Fruit fly (Drosophila melanogaster) whole organism, prepupa: Measurements from ENCODE around the gene CG43163.

Experiments
- Blimp-1 ChIP-seq: fragments of 200-800 bp; sonication (Bioruptor generic); optimal IDR thresholded peaks from 3 replicates; lab custom pipeline; 2017; ENCODE audit warnings: missing biosample characterization, missing genetic modification characterization, mild to moderate bottlenecking, moderate library complexity, missing genetic modification reagents
- CG10631 ChIP-seq: fragments of 200-800 bp; sonication (Bioruptor generic); optimal IDR thresholded peaks from 2 replicates; lab custom pipeline; 2016; ENCODE audit warnings: missing biosample characterization, missing genetic modification characterization
- CG10669 ChIP-seq: fragments of 200-800 bp; sonication (Bioruptor generic); optimal IDR thresholded peaks from 3 replicates; lab custom pipeline; 2018; ENCODE audit warnings: missing biosample characterization, mild to moderate bottlenecking, missing genetic modification characterization, moderate library complexity
- CG11762 ChIP-seq: fragments of 200-800 bp; sonication (Bioruptor generic); optimal IDR thresholded peaks from 3 replicates; lab custom pipeline; 2016; ENCODE audit warnings: missing biosample characterization, missing genetic modification characterization; ENCODE audit not compliant: insufficient read depth
- CG11902 ChIP-seq: fragments of 200-800 bp; sonication (Bioruptor generic); optimal IDR thresholded peaks from 3 replicates; lab custom pipeline; 2016; ENCODE audit warnings: missing biosample characterization, missing genetic modification characterization
- CG15336 ChIP-seq: fragments of 200-800 bp; sonication (Bioruptor generic); IDR thresholded peaks from 2 replicates; pipeline ENCODE4 v1.3.6; 2022; ENCODE audit warnings: missing biosample characterization, missing genetic modification characterization
- CG1621 ChIP-seq: fragments of 200-800 bp; sonication (Bioruptor generic); optimal IDR thresholded peaks from 3 replicates; lab custom pipeline; 2018; ENCODE audit warnings: missing biosample characterization, mild to moderate bottlenecking, missing genetic modification characterization
- CG16779 ChIP-seq: fragments of 200-800 bp; sonication (Bioruptor generic); optimal IDR thresholded peaks from 3 replicates; lab custom pipeline; 2017; ENCODE audit warnings: missing biosample characterization, mild to moderate bottlenecking, missing genetic modification characterization
- CG3032 ChIP-seq: fragments of 200-800 bp; optimal IDR thresholded peaks from 2 replicates; lab custom pipeline; 2019; ENCODE audit warnings: missing biosample characterization, mild to moderate bottlenecking, missing genetic modification characterization, moderate library complexity
- CG31627 ChIP-seq: fragments of 200-800 bp; sonication (Bioruptor generic); optimal IDR thresholded peaks from 3 replicates; lab custom pipeline; 2016; ENCODE audit warnings: missing biosample characterization, missing genetic modification characterization
- CG32006 ChIP-seq: fragments of 200-800 bp; sonication (Bioruptor generic); optimal IDR thresholded peaks from 3 replicates; lab custom pipeline; 2017; ENCODE audit warnings: missing biosample characterization, mild to moderate bottlenecking, missing genetic modification characterization
- CG34406 ChIP-seq: fragments of 200-800 bp; sonication (Bioruptor generic); optimal IDR thresholded peaks from 3 replicates; lab custom pipeline; 2016; ENCODE audit warnings: missing biosample characterization, missing genetic modification characterization
- CG3919 ChIP-seq: fragments of 200-800 bp; sonication (Bioruptor generic); optimal IDR thresholded peaks from 3 replicates; lab custom pipeline; 2016; ENCODE audit warnings: missing biosample characterization, missing genetic modification characterization
- CG4318 ChIP-seq: fragments of 200-800 bp; sonication (Bioruptor generic); optimal IDR thresholded peaks from 3 replicates; lab custom pipeline; 2017; ENCODE audit warnings: missing biosample characterization, mild to moderate bottlenecking, missing genetic modification characterization
- CG6163 ChIP-seq: fragments of 200-800 bp; sonication (Bioruptor generic); IDR thresholded peaks from 3 replicates; pipeline ENCODE4 v1.3.6; 2022; ENCODE audit warnings: missing biosample characterization, missing genetic modification characterization
- CG6276 ChIP-seq: fragments of 200-800 bp; sonication (Bioruptor generic); optimal IDR thresholded peaks from 2 replicates; lab custom pipeline; 2017; ENCODE audit warnings: missing biosample characterization, mild to moderate bottlenecking, missing genetic modification characterization
- CG6808 ChIP-seq: fragments of 200-800 bp; sonication (Bioruptor generic); optimal IDR thresholded peaks from 3 replicates; lab custom pipeline; 2017; ENCODE audit warnings: missing biosample characterization, missing genetic modification characterization, mild to moderate bottlenecking, moderate library complexity, missing genetic modification reagents
- CG6854 ChIP-seq: fragments of 200-800 bp; sonication (Bioruptor generic); optimal IDR thresholded peaks from 2 replicates; lab custom pipeline; 2017; ENCODE audit warnings: missing biosample characterization, mild to moderate bottlenecking, missing genetic modification characterization
- CG7368 ChIP-seq: fragments of 200-800 bp; sonication (Bioruptor generic); optimal IDR thresholded peaks from 3 replicates; lab custom pipeline; 2016; ENCODE audit warnings: missing biosample characterization, missing genetic modification characterization
- CG8119 ChIP-seq: fragments of 200-800 bp; sonication (Bioruptor generic); IDR thresholded peaks from 3 replicates; pipeline ENCODE4 v1.3.6; 2022; ENCODE audit warnings: missing biosample characterization, missing genetic modification characterization
- CG8319 ChIP-seq: fragments of 200-800 bp; sonication (Bioruptor generic); optimal IDR thresholded peaks from 3 replicates; lab custom pipeline; 2016; ENCODE audit warnings: missing biosample characterization, missing genetic modification characterization
- CG8632 ChIP-seq: fragments of 200-800 bp; sonication (Bioruptor generic); optimal IDR thresholded peaks from 3 replicates; lab custom pipeline; 2016; ENCODE audit warnings: missing biosample characterization, missing genetic modification characterization
- Eip75B ChIP-seq: fragments of 200-800 bp; sonication (Bioruptor generic); optimal IDR thresholded peaks from 3 replicates; lab custom pipeline; 2016; ENCODE audit warnings: missing biosample characterization, missing genetic modification characterization
- Eip78C ChIP-seq: fragments of 200-800 bp; sonication (Bioruptor generic); peaks from one replicate; lab custom pipeline; 2016; ENCODE audit warnings: missing biosample characterization, missing genetic modification characterization
- Ets21C ChIP-seq: fragments of 200-800 bp; sonication (Bioruptor generic); optimal IDR thresholded peaks from 3 replicates; lab custom pipeline; 2016; ENCODE audit warnings: missing biosample characterization, missing genetic modification characterization
- Ets96B ChIP-seq: fragments of 200-800 bp; optimal IDR thresholded peaks from 2 replicates; lab custom pipeline; 2019; ENCODE audit warnings: missing biosample characterization, mild to moderate bottlenecking, missing genetic modification characterization, moderate library complexity
- Gug ChIP-seq: fragments of 200-800 bp; sonication (Bioruptor generic); IDR thresholded peaks from 2 replicates; pipeline ENCODE4 v1.3.6; 2022; ENCODE audit warnings: missing biosample characterization, missing genetic modification characterization
- Hr39 ChIP-seq: fragments of 200-800 bp; sonication (Bioruptor generic); optimal IDR thresholded peaks from 2 replicates; lab custom pipeline; 2016; ENCODE audit warnings: missing biosample characterization, missing genetic modification characterization
- Hr4 ChIP-seq: fragments of 200-800 bp; sonication (Bioruptor generic); optimal IDR thresholded peaks from 3 replicates; lab custom pipeline; 2016; ENCODE audit warnings: missing biosample characterization, missing genetic modification characterization
- Lpt ChIP-seq: fragments of 200-800 bp; sonication (Bioruptor generic); optimal IDR thresholded peaks from 3 replicates; lab custom pipeline; 2016; ENCODE audit warnings: missing biosample characterization, missing genetic modification characterization
- Met ChIP-seq: fragments of 200-800 bp; sonication (Bioruptor generic); optimal IDR thresholded peaks from 3 replicates; lab custom pipeline; 2016; ENCODE audit warnings: missing biosample characterization, missing genetic modification characterization
- OdsH ChIP-seq: fragments of 200-800 bp; sonication (Bioruptor generic); optimal IDR thresholded peaks from 3 replicates; lab custom pipeline; 2016; ENCODE audit warnings: missing biosample characterization, missing genetic modification characterization
- Smox ChIP-seq: fragments of 200-800 bp; sonication (Bioruptor generic); optimal IDR thresholded peaks from 3 replicates; lab custom pipeline; 2016; ENCODE audit warnings: missing biosample characterization, missing genetic modification characterization
- Sox14 ChIP-seq: fragments of 200-800 bp; sonication (Bioruptor generic); optimal IDR thresholded peaks from 3 replicates; lab custom pipeline; 2016; ENCODE audit warnings: missing biosample characterization, missing genetic modification characterization
- achi ChIP-seq: fragments of 200-800 bp; sonication (Bioruptor generic); optimal IDR thresholded peaks from 3 replicates; lab custom pipeline; 2016; ENCODE audit warnings: missing biosample characterization, missing genetic modification characterization
- acj6 ChIP-seq: fragments of 200-800 bp; sonication (Bioruptor generic); optimal IDR thresholded peaks from 3 replicates; lab custom pipeline; 2016; ENCODE audit warnings: missing biosample characterization, missing genetic modification characterization
- cyc ChIP-seq: fragments of 200-800 bp; sonication (Bioruptor generic); optimal IDR thresholded peaks from 3 replicates; lab custom pipeline; 2016; ENCODE audit warnings: missing biosample characterization, missing genetic modification characterization
- dac ChIP-seq: fragments of 200-800 bp; sonication (Bioruptor generic); optimal IDR thresholded peaks from 2 replicates; lab custom pipeline; 2017; ENCODE audit warnings: missing biosample characterization, mild to moderate bottlenecking, missing genetic modification characterization
- dsx ChIP-seq: fragments of 200-800 bp; optimal IDR thresholded peaks from 3 replicates; lab custom pipeline; 2019; ENCODE audit warnings: missing biosample characterization, mild to moderate bottlenecking, missing genetic modification characterization, moderate library complexity; ENCODE audit not compliant: poor library complexity, severe bottlenecking
- esn ChIP-seq: fragments of 200-800 bp; sonication (Bioruptor generic); optimal IDR thresholded peaks from 2 replicates; lab custom pipeline; 2016; ENCODE audit warnings: missing biosample characterization, mild to moderate bottlenecking, missing genetic modification characterization, moderate library complexity
- fd59A ChIP-seq: fragments of 200-800 bp; sonication (Bioruptor generic); optimal IDR thresholded peaks from 2 replicates; lab custom pipeline; 2017; ENCODE audit warnings: missing biosample characterization, mild to moderate bottlenecking, missing genetic modification characterization, missing genetic modification reagents
- fkh ChIP-seq: fragments of 200-800 bp; sonication (Bioruptor generic); optimal IDR thresholded peaks from 3 replicates; lab custom pipeline; 2017; ENCODE audit warnings: missing biosample characterization, mild to moderate bottlenecking, missing genetic modification characterization, moderate library complexity
- lz ChIP-seq: fragments of 200-800 bp; sonication (Bioruptor generic); optimal IDR thresholded peaks from 3 replicates; lab custom pipeline; 2016; ENCODE audit warnings: missing biosample characterization, missing genetic modification characterization
- net ChIP-seq: fragments of 200-800 bp; sonication (Bioruptor generic); optimal IDR thresholded peaks from 3 replicates; lab custom pipeline; 2016; ENCODE audit warnings: missing biosample characterization, missing genetic modification characterization
- pdm3 ChIP-seq: fragments of 200-800 bp; sonication (Bioruptor generic); optimal IDR thresholded peaks from 3 replicates; lab custom pipeline; 2016; ENCODE audit warnings: missing biosample characterization, missing genetic modification characterization
- salr ChIP-seq, 2 experiments: fragments of 200-800 bp; sonication (Bioruptor generic); optimal IDR thresholded peaks; 3 replicates each; lab custom pipeline; 2016 to 2018; ENCODE audit warnings: missing biosample characterization in 2 of 2, missing genetic modification characterization in 2 of 2, mild to moderate bottlenecking in 1 of 2
- spab ChIP-seq: fragments of 200-800 bp; sonication (Bioruptor generic); optimal IDR thresholded peaks from 2 replicates; lab custom pipeline; 2017; ENCODE audit warnings: missing biosample characterization, mild to moderate bottlenecking, missing genetic modification characterization, missing genetic modification reagents
- ss ChIP-seq, 2 experiments: fragments of 200-800 bp; sonication (Bioruptor generic); optimal IDR thresholded peaks; 2 replicates in 1 of 2; 3 replicates in 1 of 2; lab custom pipeline; 2017 to 2018; ENCODE audit warnings: mild to moderate bottlenecking in 2 of 2, missing biosample characterization in 2 of 2, missing genetic modification characterization in 2 of 2, moderate library complexity in 1 of 2
- svp ChIP-seq: fragments of 200-800 bp; sonication (Bioruptor generic); peaks from one replicate; lab custom pipeline; 2016; ENCODE audit warnings: missing biosample characterization, missing genetic modification characterization
- topi ChIP-seq: fragments of 200-800 bp; sonication (Bioruptor generic); optimal IDR thresholded peaks from 3 replicates; lab custom pipeline; 2016; ENCODE audit warnings: missing biosample characterization, missing genetic modification characterization

CG43163 gene

DNA sequence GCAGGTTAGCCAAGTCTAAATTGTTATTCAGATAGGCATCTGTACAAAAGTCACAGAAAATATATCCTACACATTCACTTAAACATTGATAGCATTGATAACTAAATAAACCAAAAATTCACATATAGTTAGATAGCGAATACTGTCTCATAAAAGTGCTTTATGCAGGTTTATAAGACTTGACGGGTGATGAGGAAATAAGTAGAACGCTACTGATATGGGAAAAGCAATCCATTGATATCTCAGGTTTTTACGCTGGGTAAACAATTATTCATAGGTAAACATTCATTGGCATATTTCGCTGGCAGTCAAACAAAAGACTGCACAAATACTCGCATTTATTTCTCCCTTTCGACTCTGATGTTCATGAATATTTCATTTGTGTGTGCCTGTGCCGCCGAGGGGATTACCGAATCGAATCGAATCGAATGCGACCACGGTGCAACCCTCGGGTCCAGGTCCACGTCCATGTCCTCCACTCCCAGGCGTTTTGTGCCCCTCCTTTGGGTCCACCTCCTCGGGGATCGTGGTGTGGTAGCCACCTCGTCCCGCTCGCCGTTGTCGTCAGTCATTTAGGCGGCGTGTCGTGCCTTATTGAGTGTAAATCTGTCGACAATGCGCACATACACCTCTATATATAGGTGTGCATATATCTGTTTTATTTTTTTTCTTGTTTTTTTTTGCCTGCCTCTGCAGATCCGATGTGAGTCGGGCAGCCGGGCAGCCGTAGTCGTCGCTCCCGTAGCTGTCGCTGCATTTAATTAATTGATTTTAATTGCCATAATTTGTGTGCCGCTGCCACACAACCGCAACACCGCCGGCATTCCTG lies 46.7 kb downstream of the CG43163 start:
- no peak for TF ChIP-seq Eip75B (GFP tag; lab: Kevin White, UChicago)
- no peak for TF ChIP-seq Blimp-1
- peak; percentile 53 for TF ChIP-seq CG8632
- TF ChIP-seq CG6163: no peak; the same call in 2 of the 3 replicates
- TF ChIP-seq CG11902: peak; percentile 11
- peak; percentile 21 for TF ChIP-seq CG6808 (GFP tag; lab: Kevin White, UChicago)
- TF ChIP-seq dac (GFP tag; lab: Kevin White, UChicago): no peak
- TF ChIP-seq spab: peak; percentile 35
- TF ChIP-seq cyc (GFP tag; lab: Kevin White, UChicago): peak; percentile 30
- peak; percentile 21 for TF ChIP-seq Smox
- TF ChIP-seq CG16779: no peak
- TF ChIP-seq OdsH: peak; percentile 35
- no peak for TF ChIP-seq CG1621
- TF ChIP-seq acj6 (GFP tag; lab: Kevin White, UChicago): peak; percentile 38
- TF ChIP-seq topi (GFP tag; lab: Kevin White, UChicago): peak; percentile 8
- TF ChIP-seq CG3919 (GFP tag; lab: Kevin White, UChicago): peak; percentile 35
- TF ChIP-seq Hr4: peak; percentile 55
- peak in 1 of 2 experiments; percentile 17 for TF ChIP-seq salr (GFP tag; optimal IDR thresholded peaks at IDR 0.05; lab: Kevin White, UChicago)
- TF ChIP-seq ss (GFP tag; optimal IDR thresholded peaks at IDR 0.05; lab: Kevin White, UChicago): peak in 1 of 2 experiments; percentile 31
- peak; percentile 24 for TF ChIP-seq CG3032 (tag; lab: Kevin White, UChicago)
- TF ChIP-seq Ets21C (GFP tag; lab: Kevin White, UChicago): peak; percentile 36
- no peak for TF ChIP-seq CG15336
- peak; percentile 56 for TF ChIP-seq pdm3 (GFP tag; lab: Kevin White, UChicago)
- no peak for TF ChIP-seq CG7368 (GFP tag; lab: Kevin White, UChicago)
- TF ChIP-seq dsx (GFP tag; lab: Kevin White, UChicago): no peak
- TF ChIP-seq Lpt: peak; percentile 43
- no peak for TF ChIP-seq CG6854 (GFP tag; lab: Kevin White, UChicago)
- TF ChIP-seq Gug: peak; percentile 17; the same call in 1 of the 2 replicates
- peak; percentile 16 for TF ChIP-seq CG8319
- TF ChIP-seq fkh (GFP tag; lab: Kevin White, UChicago): no peak
- no peak for TF ChIP-seq net (GFP tag; lab: Kevin White, UChicago)
- TF ChIP-seq CG4318 (GFP tag; lab: Kevin White, UChicago): peak; percentile 36
- peak; percentile 61 for TF ChIP-seq CG10631 (GFP tag; lab: Kevin White, UChicago)
- TF ChIP-seq CG8119 (GFP tag; lab: Robert Waterston, UW): no peak; the same call in 2 of the 3 replicates
- TF ChIP-seq esn (GFP tag; lab: Kevin White, UChicago): peak; percentile 57
- TF ChIP-seq CG11762: peak; percentile 28
- peak; percentile 31 for TF ChIP-seq fd59A (GFP tag; lab: Kevin White, UChicago)
- TF ChIP-seq Sox14: peak; percentile 41
- peak; percentile 75 for TF ChIP-seq svp
- peak; percentile 44 for TF ChIP-seq Hr39 (GFP tag; lab: Kevin White, UChicago)
- TF ChIP-seq CG10669 (GFP tag; lab: Kevin White, UChicago): peak; percentile 52
- peak; percentile 31 for TF ChIP-seq achi (GFP tag; lab: Kevin White, UChicago)
- peak; percentile 40 for TF ChIP-seq lz
- peak; percentile 69 for TF ChIP-seq CG32006
- TF ChIP-seq CG34406 (GFP tag; lab: Kevin White, UChicago): no peak
- TF ChIP-seq Eip78C: peak; percentile 88
- peak; percentile 17 for TF ChIP-seq CG6276 (GFP tag; lab: Kevin White, UChicago)
- TF ChIP-seq Ets96B: peak; percentile 39
- TF ChIP-seq Met (GFP tag; lab: Kevin White, UChicago): peak; percentile 19
- TF ChIP-seq CG31627 (GFP tag; lab: Kevin White, UChicago): peak; percentile 47
